Worm (Caenorhabditis elegans) whole organism, L4 larva: ENCODE data around the gene tat-3.
"Not testable (repeated sequence)": the region's sequence is repeated elsewhere in the genome, so short reads cannot be mapped to it uniquely, and the experiment has no call there.

Experiments used
- F49E8.2 ChIP-seq: sonication (generic microtip); optimal IDR thresholded peaks from 2 replicates; lab custom pipeline; 2016; ENCODE audit warnings: missing compliant biosample characterization, mild to moderate bottlenecking, missing genetic modification characterization, borderline replicate concordance
- T20F7.1 ChIP-seq: fragments of 200-800 bp; sonication (Bioruptor generic); optimal IDR thresholded peaks from 2 replicates; lab custom pipeline; 2018; ENCODE audit warnings: mild to moderate bottlenecking, missing genetic modification characterization, missing compliant biosample characterization
- T26A8.4 ChIP-seq: fragments of 200-800 bp; sonication (Bioruptor generic); IDR thresholded peaks from 2 replicates; pipeline ENCODE4 v1.3.6; 2022; ENCODE audit warnings: missing genetic modification characterization, missing compliant biosample characterization
- Y5F2A.4 ChIP-seq: fragments of 200-800 bp; sonication (Bioruptor generic); optimal IDR thresholded peaks from 2 replicates; lab custom pipeline; 2018; ENCODE audit warnings: mild to moderate bottlenecking, missing genetic modification characterization, missing compliant biosample characterization
- ama-1 ChIP-seq: fragments of 150-350 bp; optimal IDR thresholded peaks from 2 replicates; lab custom pipeline; 2014; ENCODE audit warnings: inconsistent platforms, mixed read lengths
- arid-1 ChIP-seq: fragments of 200-800 bp; sonication (Bioruptor generic); conservative IDR thresholded peaks from 2 replicates; pipeline ENCODE4 v1.3.6; 2022; ENCODE audit warnings: missing genetic modification reagents, missing genetic modification characterization, missing compliant biosample characterization
- ceh-32 ChIP-seq: sonication (generic microtip); optimal IDR thresholded peaks from 2 replicates; lab custom pipeline; 2016; ENCODE audit warnings: mild to moderate bottlenecking, missing genetic modification characterization, missing compliant biosample characterization; ENCODE audit not compliant: poor library complexity
- ceh-62 ChIP-seq: sonication (generic microtip); optimal IDR thresholded peaks from 2 replicates; lab custom pipeline; 2017; ENCODE audit warnings: missing biosample characterization, missing genetic modification characterization
- ceh-82 ChIP-seq: sonication (generic microtip); optimal IDR thresholded peaks from 2 replicates; lab custom pipeline; 2017; ENCODE audit warnings: missing biosample characterization, missing genetic modification characterization
- ces-1 ChIP-seq: fragments of 150-350 bp; sonication (generic microtip); optimal IDR thresholded peaks from 4 replicates; lab custom pipeline; 2014; ENCODE audit warnings: missing biosample characterization, missing genetic modification reagents, missing genetic modification characterization
- cey-2 ChIP-seq: sonication (generic microtip); optimal IDR thresholded peaks from 3 replicates; lab custom pipeline; 2017; ENCODE audit warnings: missing genetic modification characterization, mild to moderate bottlenecking, missing compliant biosample characterization, antibody characterized with exemption, borderline replicate concordance; ENCODE audit not compliant: insufficient read depth
- ctbp-1 ChIP-seq: fragments of 200-800 bp; sonication (Bioruptor generic); IDR thresholded peaks from 2 replicates; pipeline ENCODE4 v1.3.6; 2022; ENCODE audit warnings: missing genetic modification reagents, missing genetic modification characterization, missing compliant biosample characterization
- daf-12 ChIP-seq: fragments of 150-350 bp; optimal IDR thresholded peaks from 2 replicates; lab custom pipeline; 2014; ENCODE audit warnings: missing biosample characterization, missing genetic modification reagents, missing genetic modification characterization
- daf-16 ChIP-seq, 3 experiments: sonication (generic microtip); optimal IDR thresholded peaks; 2 replicates each; lab custom pipeline; 2016 to 2017; ENCODE audit warnings: missing genetic modification characterization in 3 of 3, missing genetic modification reagents in 3 of 3, mild to moderate bottlenecking in 2 of 3, missing compliant biosample characterization in 2 of 3, missing biosample characterization in 1 of 3, moderate library complexity in 1 of 3
- daf-8 ChIP-seq: fragments of 200-800 bp; sonication (Bioruptor generic); IDR thresholded peaks from 2 replicates; pipeline ENCODE4 v1.3.6; 2022; ENCODE audit warnings: missing genetic modification characterization, missing compliant biosample characterization
- dmd-6 ChIP-seq: fragments of 200-800 bp; sonication (Bioruptor generic); IDR thresholded peaks from 2 replicates; pipeline ENCODE4 v1.3.6; 2022; ENCODE audit warnings: missing genetic modification reagents, missing genetic modification characterization, missing compliant biosample characterization
- dpl-1 ChIP-seq: fragments of 150-350 bp; optimal IDR thresholded peaks from 2 replicates; lab custom pipeline; 2014; ENCODE audit warnings: missing biosample characterization, missing genetic modification reagents, missing genetic modification characterization
- duxl-1 ChIP-seq: sonication (generic microtip); optimal IDR thresholded peaks from 2 replicates; lab custom pipeline; 2016; ENCODE audit warnings: mild to moderate bottlenecking, missing genetic modification characterization, moderate library complexity, missing compliant biosample characterization; ENCODE audit not compliant: poor library complexity
- egl-43 ChIP-seq: fragments of 200-800 bp; sonication (Bioruptor generic); IDR thresholded peaks from 2 replicates; pipeline ENCODE4 v1.3.6; 2022; ENCODE audit warnings: missing genetic modification reagents, missing genetic modification characterization, missing compliant biosample characterization
- fkh-10 ChIP-seq: fragments of 150-350 bp; optimal IDR thresholded peaks from 2 replicates; lab custom pipeline; 2014; ENCODE audit warnings: missing biosample characterization, missing genetic modification reagents, missing genetic modification characterization
- hlh-11 ChIP-seq: fragments of 200-800 bp; sonication (Bioruptor generic); optimal IDR thresholded peaks from 2 replicates; lab custom pipeline; 2018; ENCODE audit warnings: mild to moderate bottlenecking, missing genetic modification characterization, missing compliant biosample characterization
- hlh-30 ChIP-seq: sonication (generic microtip); optimal IDR thresholded peaks from 2 replicates; lab custom pipeline; 2017; ENCODE audit warnings: antibody characterized with exemption, mild to moderate bottlenecking, missing genetic modification characterization, missing compliant biosample characterization; ENCODE audit not compliant: insufficient read depth
- hmg-1.1 ChIP-seq: fragments of 200-800 bp; sonication (Bioruptor generic); IDR thresholded peaks from 2 replicates; pipeline ENCODE4 v1.3.6; 2022; ENCODE audit warnings: missing genetic modification reagents, missing genetic modification characterization, missing compliant biosample characterization
- lin-1 ChIP-seq: fragments of 200-800 bp; sonication (Bioruptor generic); IDR thresholded peaks from 2 replicates; pipeline ENCODE4 v1.3.6; 2022; ENCODE audit warnings: missing genetic modification reagents, missing genetic modification characterization, missing compliant biosample characterization
- lin-38 ChIP-seq: fragments of 200-800 bp; sonication (Bioruptor generic); IDR thresholded peaks from 2 replicates; pipeline ENCODE4 v1.3.6; 2022; ENCODE audit warnings: missing genetic modification reagents, missing genetic modification characterization, missing compliant biosample characterization
- lir-3 ChIP-seq: sonication (generic microtip); optimal IDR thresholded peaks from 2 replicates; lab custom pipeline; 2016; ENCODE audit warnings: mild to moderate bottlenecking, missing genetic modification characterization, missing compliant biosample characterization
- lsy-2 ChIP-seq, 2 experiments: fragments of 150-350 bp in 1 of 2; sonication (generic microtip) in 1 of 2; optimal IDR thresholded peaks; 2 replicates each; lab custom pipeline; 2014 to 2017; ENCODE audit warnings: missing biosample characterization in 2 of 2, missing genetic modification characterization in 2 of 2
- madf-5 ChIP-seq, 2 experiments: fragments of 200-800 bp; sonication (Bioruptor generic); IDR thresholded peaks; 2 replicates each; pipeline ENCODE4 v1.3.6; 2022; ENCODE audit warnings: missing compliant biosample characterization in 2 of 2, missing genetic modification characterization in 2 of 2
- mes-2 ChIP-seq: sonication (generic microtip); optimal IDR thresholded peaks from 2 replicates; lab custom pipeline; 2016; ENCODE audit warnings: missing genotype, mild to moderate bottlenecking, missing genetic modification characterization, missing compliant biosample characterization; ENCODE audit not compliant: poor library complexity, severe bottlenecking
- nhr-10 ChIP-seq: fragments of 150-350 bp; optimal IDR thresholded peaks from 2 replicates; lab custom pipeline; 2014; ENCODE audit warnings: missing biosample characterization, missing genetic modification characterization
- nhr-11 ChIP-seq: fragments of 150-350 bp; optimal IDR thresholded peaks from 2 replicates; lab custom pipeline; 2014; ENCODE audit warnings: missing biosample characterization, missing genetic modification characterization
- nhr-42 ChIP-seq: fragments of 200-800 bp; sonication (Bioruptor generic); IDR thresholded peaks from 2 replicates; pipeline ENCODE4 v1.3.6; 2022; ENCODE audit warnings: missing genetic modification characterization, missing compliant biosample characterization
- nhr-6 ChIP-seq: fragments of 150-350 bp; optimal IDR thresholded peaks from 2 replicates; lab custom pipeline; 2014; ENCODE audit warnings: missing biosample characterization, missing genetic modification characterization
- nhr-76 ChIP-seq: fragments of 150-350 bp; optimal IDR thresholded peaks from 2 replicates; lab custom pipeline; 2014; ENCODE audit warnings: missing biosample characterization, missing genetic modification characterization
- nhr-77 ChIP-seq: fragments of 150-350 bp; optimal IDR thresholded peaks from 2 replicates; lab custom pipeline; 2014; ENCODE audit warnings: missing biosample characterization, missing genetic modification characterization
- pha-4 ChIP-seq, 2 experiments: fragments of 150-350 bp in 1 of 2; fragments of 200-800 bp in 1 of 2; sonication (Bioruptor generic) in 1 of 2; IDR thresholded peaks in 1 of 2; optimal IDR thresholded peaks in 1 of 2; 2 replicates each; pipeline versions ENCODE4 v1.3.6 to Lab custom; 2014 to 2022; ENCODE audit warnings: missing genetic modification characterization in 2 of 2, missing genetic modification reagents in 2 of 2, missing biosample characterization in 1 of 2, missing compliant biosample characterization in 1 of 2
- pqm-1 ChIP-seq: sonication (generic microtip); optimal IDR thresholded peaks from 2 replicates; lab custom pipeline; 2017; ENCODE audit warnings: missing biosample characterization, missing genetic modification characterization
- sdz-12 ChIP-seq: fragments of 200-800 bp; sonication (Bioruptor generic); optimal IDR thresholded peaks from 2 replicates; lab custom pipeline; 2018; ENCODE audit warnings: mild to moderate bottlenecking, missing genetic modification characterization, missing compliant biosample characterization
- snpc-1.2 ChIP-seq: fragments of 200-800 bp; sonication (Bioruptor generic); IDR thresholded peaks from 2 replicates; pipeline ENCODE4 v1.3.6; 2022; ENCODE audit warnings: missing genetic modification reagents, missing genetic modification characterization, missing compliant biosample characterization
- spr-3 ChIP-seq: fragments of 200-800 bp; sonication (Bioruptor generic); optimal IDR thresholded peaks from 2 replicates; lab custom pipeline; 2018; ENCODE audit warnings: mild to moderate bottlenecking, missing genetic modification characterization, missing compliant biosample characterization
- tag-97 ChIP-seq: fragments of 200-800 bp; sonication (Bioruptor generic); IDR thresholded peaks from 2 replicates; pipeline ENCODE4 v1.3.6; 2022; ENCODE audit warnings: missing genetic modification characterization, missing compliant biosample characterization
- unc-130 ChIP-seq: sonication (generic microtip); optimal IDR thresholded peaks from 2 replicates; lab custom pipeline; 2016; ENCODE audit warnings: missing genetic modification reagents, missing genetic modification characterization, missing compliant biosample characterization
- vab-7 ChIP-seq: fragments of 200-800 bp; sonication (Bioruptor generic); IDR thresholded peaks from 2 replicates; pipeline ENCODE4 v1.3.6; 2022; ENCODE audit warnings: missing genetic modification reagents, missing genetic modification characterization, missing compliant biosample characterization
- zag-1 ChIP-seq: fragments of 150-350 bp; optimal IDR thresholded peaks from 2 replicates; lab custom pipeline; 2014; ENCODE audit warnings: missing biosample characterization, missing genetic modification characterization
- zip-11 ChIP-seq: fragments of 200-800 bp; sonication (Bioruptor generic); IDR thresholded peaks from 2 replicates; pipeline ENCODE4 v1.3.6; 2022; ENCODE audit warnings: missing genetic modification characterization, missing compliant biosample characterization

tat-3 gene

DNA sequence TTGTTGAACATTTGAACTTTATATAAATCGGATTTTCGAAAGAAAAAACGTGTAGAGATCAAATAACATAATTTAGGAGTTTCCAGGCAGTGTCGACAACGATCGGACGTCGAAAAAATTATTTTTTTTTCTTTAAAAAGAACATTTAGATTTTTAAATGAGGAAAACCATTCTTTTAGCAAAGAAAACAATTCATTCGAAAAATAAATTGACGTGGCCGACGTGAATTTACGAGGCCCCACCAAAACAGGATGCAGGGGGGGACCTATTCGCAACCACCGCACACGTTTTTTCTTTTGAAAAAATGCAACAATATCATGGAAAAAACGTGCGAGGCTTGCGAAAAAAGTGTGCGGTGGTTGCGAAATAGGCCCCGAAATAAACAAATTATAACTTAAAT is 19.5 kb upstream of the tat-3 start, which contains the start of gene enu-3.6:
TSS of gene enu-3.6 (plus strand) at position 392 of the 400 bp plus-strand sequence.
- 0 out of 2 replicates have a peak, but pooled peaks have one; percentile 62 for TF ChIP-seq arid-1
- peak; percentile 7 for TF ChIP-seq F49E8.2 (tag; lab: Kevin White, UChicago)
- TF ChIP-seq snpc-1.2 (GFP tag; lab: Robert Waterston, UW) = 0 out of 2 replicates have a peak, but pooled peaks have one; percentile 17
- 0 out of 2 replicates have a peak, but pooled peaks have one; percentile 21 for TF ChIP-seq T26A8.4
- peak; percentile 52; the same call in 1 of the 2 replicates for TF ChIP-seq pha-4 (GFP tag; IDR thresholded peaks at IDR 0.05; lab: Robert Waterston, UW)
- not testable (repeated sequence) for TF ChIP-seq pha-4 (tag; optimal IDR thresholded peaks at IDR 0.05; lab: Kevin White, UChicago)
- TF ChIP-seq egl-43 (GFP tag; lab: Robert Waterston, UW) = 0 out of 2 replicates have a peak, but pooled peaks have one; percentile 40
- peak; percentile 63 for TF ChIP-seq lin-38

- TF ChIP-seq sdz-12 (GFP tag; lab: Kevin White, UChicago) (no peak), pha-4 (GFP tag; IDR thresholded peaks at IDR 0.05; lab: Robert Waterston, UW) (no peak), pha-4 (tag; optimal IDR thresholded peaks at IDR 0.05; lab: Kevin White, UChicago) (peak; percentile 25), ces-1 (GFP tag; lab: Kevin White, UChicago) (no peak), ceh-32 (tag; lab: Kevin White, UChicago) (no peak), hlh-30 (tag; lab: Kevin White, UChicago) (peak; percentile 66), daf-16 (GFP tag; optimal IDR thresholded peaks at IDR 0.05; lab: Kevin White, UChicago) (no peak), daf-16 (tag; optimal IDR thresholded peaks at IDR 0.05; lab: Kevin White, UChicago) (peak; percentile 46), dmd-6 (GFP tag; lab: Robert Waterston, UW) (peak; percentile 58), spr-3 (GFP tag; lab: Kevin White, UChicago) (no peak), arid-1 (peak; percentile 39; the same call in 1 of the 2 replicates), pqm-1 (no peak), zip-11 (no peak), nhr-11 (peak; percentile 68), nhr-6 (tag; lab: Kevin White, UChicago) (peak; percentile 33), daf-12 (tag; lab: Kevin White, UChicago) (no peak), lir-3 (tag; lab: Kevin White, UChicago) (no peak), tag-97 (GFP tag; lab: Robert Waterston, UW) (no peak), ceh-62 (tag; lab: Kevin White, UChicago) (no peak), hmg-1.1 (GFP tag; lab: Robert Waterston, UW) (peak; percentile 79), vab-7 (peak; percentile 68), fkh-10 (GFP tag; lab: Kevin White, UChicago) (no peak), ama-1 (lab: Kevin White, UChicago) (peak; percentile 27), dpl-1 (GFP tag; lab: Kevin White, UChicago) (peak; percentile 87), duxl-1 (tag; lab: Kevin White, UChicago) (no peak), nhr-42 (GFP tag; lab: Robert Waterston, UW) (no peak), madf-5 (GFP tag; IDR thresholded peaks at IDR 0.05; lab: Robert Waterston, UW) (no peak), daf-8 (no peak), zag-1 (tag; lab: Kevin White, UChicago) (no peak), nhr-76 (no peak), mes-2 (peak; percentile 84), hlh-11 (tag; lab: Kevin White, UChicago) (peak; percentile 58), lsy-2 (tag; optimal IDR thresholded peaks at IDR 0.05; lab: Kevin White, UChicago) (peak in 1 of 2 experiments; percentile 85), ctbp-1 (GFP tag; lab: Robert Waterston, UW) (no peak), ceh-82 (tag; lab: Kevin White, UChicago) (no peak), T20F7.1 (no peak), Y5F2A.4 (GFP tag; lab: Kevin White, UChicago) (no peak), nhr-10 (tag; lab: Kevin White, UChicago) (no peak), unc-130 (GFP tag; lab: Kevin White, UChicago) (peak; percentile 86), cey-2 (no peak), lin-1 (GFP tag; lab: Robert Waterston, UW) (no peak), nhr-77 (no peak)
Measured at ce11 chrIII:10747620-10748479, 17.3 kb upstream of the tat-3 start, which contains the start of the genes ran-1 and dkc-1. ran-1 (minus strand) TSS chrIII:10747728. dkc-1 (plus strand) TSS chrIII:10748429.
